Worm (Caenorhabditis elegans) whole organism, L1 larva: ENCODE measurements around the gene mccc-1.

ENCODE experiments used
- aly-2 ChIP-seq: fragments of 150-350 bp; optimal IDR thresholded peaks from 2 replicates; lab custom pipeline; 2014; ENCODE audit warnings: missing biosample characterization, missing genetic modification characterization
- egl-27 ChIP-seq, 2 experiments: fragments of 150-350 bp in 1 of 2; sonication (generic microtip); optimal IDR thresholded peaks; 3 replicates each; lab custom pipeline; 2017 to 2018; ENCODE audit warnings: missing biosample characterization in 2 of 2, missing genetic modification characterization in 2 of 2, missing genetic modification reagents in 2 of 2
- nhr-11 ChIP-seq: fragments of 150-350 bp; optimal IDR thresholded peaks from 2 replicates; lab custom pipeline; 2014; ENCODE audit warnings: missing biosample characterization, missing genetic modification characterization
- pax-3 ChIP-seq: fragments of 200-800 bp; sonication (Bioruptor generic); optimal IDR thresholded peaks from 2 replicates; lab custom pipeline; 2018; ENCODE audit warnings: mild to moderate bottlenecking, missing genetic modification characterization, moderate library complexity, missing compliant biosample characterization

ce11 chrIV:9918021-9918420 lies 33.7 kb downstream of the mccc-1 start:
- TF ChIP-seq egl-27 (tag; optimal IDR thresholded peaks at IDR 0.05; lab: Kevin White, UChicago) (no peak), aly-2 (tag; lab: Kevin White, UChicago) (no peak), nhr-11 (tag; lab: Kevin White, UChicago) (no peak), pax-3 (tag; lab: Kevin White, UChicago) (no peak)
